Fruit fly (Drosophila melanogaster) Kc167 (cell line): ENCODE measurements around the gene CG14416.

Source experiments
- Sin3A ChIP-seq: fragments of >200 bp; optimal IDR thresholded peaks from 2 replicates; lab custom pipeline; 2018; ENCODE audit warnings: missing external identifiers
- h ChIP-seq: fragments of >200 bp; optimal IDR thresholded peaks from 3 replicates; lab custom pipeline; 2018; ENCODE audit warnings: missing external identifiers
- insv ChIP-seq: fragments of >200 bp; optimal IDR thresholded peaks from 3 replicates; lab custom pipeline; 2018; ENCODE audit warnings: missing external identifiers
- psq ChIP-seq: fragments of >200 bp; optimal IDR thresholded peaks from 2 replicates; lab custom pipeline; 2017; ENCODE audit warnings: missing external identifiers
- ttk ChIP-seq: sonication (Bioruptor generic); optimal IDR thresholded peaks from 2 replicates; lab custom pipeline; 2017; ENCODE audit warnings: missing external identifiers

- TF ChIP-seq insv (lab: Kevin White, UChicago), result no peak
- no peak for TF ChIP-seq psq
- TF ChIP-seq ttk (lab: Kevin White, UChicago), result no peak
- no peak for TF ChIP-seq Sin3A (lab: Kevin White, UChicago)
- TF ChIP-seq h (lab: Kevin White, UChicago), result no peak
Measured at dm6 chrX:2919742-2920141, 47.1 kb upstream of the CG14416 start, which contains the start of gene CG3588.
